Worm (Caenorhabditis elegans): Measurements from ENCODE around the gene spp-8.
A peak's percentile ranks its signal among the peaks of the same experiment; 100 is the strongest.

spp-8 gene

DNA sequence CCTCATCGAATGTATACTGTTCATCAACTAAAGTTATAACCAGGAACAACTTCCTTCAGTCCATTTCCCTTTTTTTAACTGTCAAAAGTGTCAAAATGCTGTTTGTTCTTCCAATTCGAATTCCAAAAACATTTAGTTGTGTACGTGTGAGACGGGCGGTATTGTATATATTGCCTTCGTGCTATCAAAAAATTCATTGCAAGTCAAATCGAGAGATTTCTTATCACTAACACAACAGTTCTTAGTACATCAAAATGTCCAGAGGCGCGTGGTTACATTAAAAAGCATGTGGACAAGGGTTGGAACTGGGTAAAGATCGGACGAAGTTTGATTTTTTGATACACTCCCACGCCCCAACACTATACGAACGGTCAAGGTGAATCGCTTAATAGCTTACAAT, 46.9 kb downstream of the spp-8 start (continued):
- TF ChIP-seq nhr-71 (tag; optimal IDR thresholded peaks at IDR 0.05) (peak; percentile 55), C04F5.9 (tag; optimal IDR thresholded peaks at IDR 0.05) (no peak), vab-15 (tag; optimal IDR thresholded peaks at IDR 0.05) (no peak), hpl-2 (GFP tag; optimal IDR thresholded peaks at IDR 0.05) (no peak), nhr-47 (tag; optimal IDR thresholded peaks at IDR 0.05) (peak; percentile 1), ceh-8 (GFP tag; optimal IDR thresholded peaks at IDR 0.05) (no peak), nhr-237 (tag; optimal IDR thresholded peaks at IDR 0.05) (no peak), elt-3 (tag; optimal IDR thresholded peaks at IDR 0.05) (peak in 3 of 6 experiments; percentile 29 to 76 (median 68)), irx-1 (tag; optimal IDR thresholded peaks at IDR 0.05) (no peak), unc-30 (tag; optimal IDR thresholded peaks at IDR 0.05) (no peak), nhr-28 (tag; optimal IDR thresholded peaks at IDR 0.05) (no peak), nhr-11 (tag; optimal IDR thresholded peaks at IDR 0.05) (no peak), lir-3 (tag; optimal IDR thresholded peaks at IDR 0.05; ENCODE audit: poor library complexity) (no peak), aha-1 (tag; optimal IDR thresholded peaks at IDR 0.05) (no peak), unc-98 (GFP tag; IDR thresholded peaks at IDR 0.05) (no peak), swsn-7 (tag; optimal IDR thresholded peaks at IDR 0.05) (no peak), tlp-1 (tag; optimal IDR thresholded peaks at IDR 0.05) (no peak), ztf-11 (tag; optimal IDR thresholded peaks at IDR 0.05) (no peak), mdl-1 (tag; optimal IDR thresholded peaks at IDR 0.05) (peak in 1 of 2 experiments; percentile 87), snu-23 (GFP tag; optimal IDR thresholded peaks at IDR 0.05) (peak; percentile 11), tbx-2 (tag; optimal IDR thresholded peaks at IDR 0.05) (no peak), lin-14 (GFP tag; optimal IDR thresholded peaks at IDR 0.05) (peak; percentile 65), ztf-4 (tag; optimal IDR thresholded peaks at IDR 0.05) (peak; percentile 32), pax-3 (tag; optimal IDR thresholded peaks at IDR 0.05) (no peak), mef-2 (tag; optimal IDR thresholded peaks at IDR 0.05) (no peak), nhr-84 (tag; optimal IDR thresholded peaks at IDR 0.05) (no peak), ceh-90 (tag; optimal IDR thresholded peaks at IDR 0.05) (no peak), C34B4.2 (tag; optimal IDR thresholded peaks at IDR 0.05) (no peak), ces-1 (GFP tag; optimal IDR thresholded peaks at IDR 0.05) (no peak), isw-1 (GFP tag; IDR thresholded peaks at IDR 0.05) (no peak), mep-1 (tag; optimal IDR thresholded peaks at IDR 0.05) (no peak), grh-1 (GFP tag; IDR thresholded peaks at IDR 0.05) (peak; percentile 39; the same call in 1 of the 2 replicates), skn-1 (tag; optimal IDR thresholded peaks at IDR 0.05) (no peak), nhr-85 (tag) (peak; percentile 5), jun-1 (tag; optimal IDR thresholded peaks at IDR 0.05) (peak; percentile 31), hlh-4 (tag; optimal IDR thresholded peaks at IDR 0.05) (no peak), pag-3 (tag; optimal IDR thresholded peaks at IDR 0.05; ENCODE audit: borderline replicate concordance, insufficient read depth) (no peak), nhr-77 (tag; optimal IDR thresholded peaks at IDR 0.05) (no peak), efl-3 (GFP tag; optimal IDR thresholded peaks at IDR 0.05) (no peak), lsy-2 (tag; optimal IDR thresholded peaks at IDR 0.05) (no peak), fkh-10 (GFP tag; optimal IDR thresholded peaks at IDR 0.05) (no peak), zip-4 (GFP tag; optimal IDR thresholded peaks at IDR 0.05) (no peak), efl-1 (optimal IDR thresholded peaks at IDR 0.05) (no peak), efl-1 (GFP tag; optimal IDR thresholded peaks at IDR 0.05 in 1 of 2) (peak in 1 of 2 experiments; percentile 94), fkh-8 (tag; optimal IDR thresholded peaks at IDR 0.05) (no peak), nhr-19 (GFP tag; conservative IDR thresholded peaks at IDR 0.05) (peak; percentile 63), sup-37 (GFP tag; optimal IDR thresholded peaks at IDR 0.05) (no peak), ama-1 (optimal IDR thresholded peaks at IDR 0.05) (no peak), lin-13 (GFP tag; optimal IDR thresholded peaks at IDR 0.05) (no peak), ceh-63 (GFP tag; optimal IDR thresholded peaks at IDR 0.05) (no peak), snpc-4 (tag; optimal IDR thresholded peaks at IDR 0.05) (no peak), C16A3.4 (tag; optimal IDR thresholded peaks at IDR 0.05) (no peak), sptf-1 (tag; optimal IDR thresholded peaks at IDR 0.05) (no peak), elt-2 (tag; optimal IDR thresholded peaks at IDR 0.05) (peak; percentile 89)

Data from whole organism, L1 larva.